Fruit fly (Drosophila melanogaster) whole organism, embryonic: ENCODE measurements around the gene Oatp74D.

Experiments
- Adf1 ChIP-seq: fragments of 200-800 bp; sonication (Bioruptor generic); IDR thresholded peaks from 2 replicates; pipeline ENCODE4 v1.3.6; 2022; ENCODE audit warnings: missing biosample characterization, missing genetic modification characterization
- BtbVII ChIP-seq: fragments of 200-800 bp; sonication (Bioruptor generic); optimal IDR thresholded peaks from 3 replicates; lab custom pipeline; 2017; ENCODE audit warnings: missing biosample characterization, mild to moderate bottlenecking, missing genetic modification characterization
- CG10979 ChIP-seq: fragments of 200-800 bp; sonication (Bioruptor generic); optimal IDR thresholded peaks from 2 replicates; lab custom pipeline; 2018; ENCODE audit warnings: missing biosample characterization, mild to moderate bottlenecking, missing genetic modification characterization, moderate library complexity
- CG11560 ChIP-seq: fragments of 200-800 bp; sonication (Bioruptor generic); IDR thresholded peaks from 3 replicates; pipeline ENCODE4 v1.3.6; 2022; ENCODE audit warnings: missing biosample characterization, missing genetic modification characterization
- CG12155 ChIP-seq: fragments of 200-800 bp; sonication (Bioruptor generic); optimal IDR thresholded peaks from 3 replicates; lab custom pipeline; 2016; ENCODE audit warnings: missing biosample characterization, missing genetic modification characterization
- CG12299 ChIP-seq: fragments of 200-800 bp; sonication (Bioruptor generic); optimal IDR thresholded peaks from 2 replicates; lab custom pipeline; 2018; ENCODE audit warnings: missing biosample characterization, mild to moderate bottlenecking, missing genetic modification characterization
- CG15073 ChIP-seq: fragments of 200-800 bp; sonication (Bioruptor generic); optimal IDR thresholded peaks from 2 replicates; lab custom pipeline; 2016; ENCODE audit warnings: missing biosample characterization, missing genetic modification characterization
- CG15514 ChIP-seq: fragments of 200-800 bp; sonication (Bioruptor generic); optimal IDR thresholded peaks from 3 replicates; lab custom pipeline; 2017; ENCODE audit warnings: missing biosample characterization, missing genetic modification characterization, mild to moderate bottlenecking, moderate library complexity, missing genetic modification reagents
- CG18764 ChIP-seq: fragments of 200-800 bp; sonication (Bioruptor generic); optimal IDR thresholded peaks from 3 replicates; lab custom pipeline; 2016; ENCODE audit warnings: missing biosample characterization, missing genetic modification characterization
- CG2199 ChIP-seq: fragments of 200-800 bp; sonication (Bioruptor generic); IDR thresholded peaks from 3 replicates; pipeline ENCODE4 v1.3.6; 2022; ENCODE audit warnings: missing biosample characterization, missing genetic modification characterization
- CG30431 ChIP-seq: fragments of 200-800 bp; sonication (Bioruptor generic); optimal IDR thresholded peaks from 2 replicates; lab custom pipeline; 2017; ENCODE audit warnings: missing biosample characterization, missing genetic modification characterization
- CG3281 ChIP-seq: fragments of 200-800 bp; sonication (Bioruptor generic); optimal IDR thresholded peaks from 3 replicates; lab custom pipeline; 2017; ENCODE audit warnings: missing biosample characterization, mild to moderate bottlenecking, missing genetic modification characterization
- CG33557 ChIP-seq: fragments of 200-800 bp; sonication (Bioruptor generic); optimal IDR thresholded peaks from 2 replicates; lab custom pipeline; 2019; ENCODE audit warnings: missing biosample characterization, mild to moderate bottlenecking, missing genetic modification characterization, moderate library complexity
- CG4617 ChIP-seq: fragments of 200-800 bp; sonication (Bioruptor generic); optimal IDR thresholded peaks from 3 replicates; lab custom pipeline; 2016; ENCODE audit warnings: missing biosample characterization, missing genetic modification characterization, borderline replicate concordance
- CG7963 ChIP-seq: fragments of 200-800 bp; sonication (Bioruptor generic); IDR thresholded peaks from 3 replicates; pipeline ENCODE4 v1.3.6; 2022; ENCODE audit warnings: missing biosample characterization, missing genetic modification characterization; ENCODE audit not compliant: partially characterized antibody
- CG9797 ChIP-seq: fragments of 200-800 bp; sonication (Bioruptor generic); optimal IDR thresholded peaks from 3 replicates; lab custom pipeline; 2018; ENCODE audit warnings: missing biosample characterization, mild to moderate bottlenecking, missing genetic modification characterization
- Dip3 ChIP-seq: fragments of 200-800 bp; sonication (Bioruptor generic); optimal IDR thresholded peaks from 3 replicates; lab custom pipeline; 2016; ENCODE audit warnings: missing biosample characterization, missing genetic modification characterization
- Dp ChIP-seq: fragments of 200-800 bp; sonication (Bioruptor generic); optimal IDR thresholded peaks from 2 replicates; lab custom pipeline; 2018; ENCODE audit warnings: missing biosample characterization, mild to moderate bottlenecking, missing genetic modification characterization, moderate library complexity
- Fer3 ChIP-seq: fragments of 200-800 bp; sonication (Bioruptor generic); optimal IDR thresholded peaks from 2 replicates; lab custom pipeline; 2018; ENCODE audit warnings: missing biosample characterization, mild to moderate bottlenecking, missing genetic modification characterization, moderate library complexity
- HmgD ChIP-seq: fragments of 200-800 bp; sonication (Bioruptor generic); optimal IDR thresholded peaks from 3 replicates; lab custom pipeline; 2016; ENCODE audit warnings: missing biosample characterization, missing genetic modification characterization
- HmgZ ChIP-seq: fragments of 200-800 bp; sonication (Bioruptor generic); optimal IDR thresholded peaks from 2 replicates; lab custom pipeline; 2018; ENCODE audit warnings: missing biosample characterization, mild to moderate bottlenecking, missing genetic modification characterization
- Lhr ChIP-seq: fragments of 200-800 bp; sonication (Bioruptor generic); optimal IDR thresholded peaks from 3 replicates; lab custom pipeline; 2017; ENCODE audit warnings: mild to moderate bottlenecking, missing biosample characterization, missing genetic modification reagents, missing genetic modification characterization
- MTF-1 ChIP-seq: fragments of 200-800 bp; sonication (Bioruptor generic); optimal IDR thresholded peaks from 2 replicates; lab custom pipeline; 2018; ENCODE audit warnings: missing biosample characterization, mild to moderate bottlenecking, missing genetic modification characterization, borderline replicate concordance
- Myb ChIP-seq: fragments of 200-800 bp; sonication (Bioruptor generic); optimal IDR thresholded peaks from 2 replicates; lab custom pipeline; 2016; ENCODE audit warnings: missing biosample characterization, missing genetic modification characterization
- Neu2 ChIP-seq: fragments of 200-800 bp; sonication (Bioruptor generic); optimal IDR thresholded peaks from 3 replicates; lab custom pipeline; 2016; ENCODE audit warnings: missing biosample characterization, missing genetic modification characterization, borderline replicate concordance
- Nf-YB ChIP-seq: fragments of 200-800 bp; sonication (Bioruptor generic); optimal IDR thresholded peaks from 3 replicates; lab custom pipeline; 2019; ENCODE audit warnings: missing biosample characterization, mild to moderate bottlenecking, missing genetic modification characterization, moderate library complexity
- Oli ChIP-seq: fragments of 200-800 bp; sonication (Bioruptor generic); optimal IDR thresholded peaks from 2 replicates; lab custom pipeline; 2018; ENCODE audit warnings: missing biosample characterization, mild to moderate bottlenecking, missing genetic modification characterization, moderate library complexity
- Pdp1 ChIP-seq, 2 experiments: fragments of 200-800 bp; sonication (Bioruptor generic); optimal IDR thresholded peaks; 3 replicates each; lab custom pipeline; 2016; ENCODE audit warnings: missing biosample characterization in 2 of 2, missing genetic modification characterization in 2 of 2, mild to moderate bottlenecking in 1 of 2, moderate library complexity in 1 of 2
- Side ChIP-seq: fragments of 200-800 bp; sonication (Bioruptor generic); optimal IDR thresholded peaks from 2 replicates; lab custom pipeline; 2016; ENCODE audit warnings: missing biosample characterization, missing genetic modification characterization
- Stat92E ChIP-seq, 3 experiments: fragments of >200 bp in 2 of 3; fragments of 200-800 bp in 1 of 3; sonication (Bioruptor generic) in 1 of 3; optimal IDR thresholded peaks; 2 replicates each; lab custom pipeline; 2017 to 2019; ENCODE audit warnings: missing biosample characterization in 3 of 3, missing genetic modification characterization in 3 of 3, mild to moderate bottlenecking in 1 of 3, moderate library complexity in 1 of 3
- TFAM ChIP-seq: fragments of 200-800 bp; sonication (Bioruptor generic); optimal IDR thresholded peaks from 2 replicates; lab custom pipeline; 2017; ENCODE audit warnings: missing biosample characterization, missing genetic modification characterization, inconsistent platforms
- cg ChIP-seq: fragments of 200-800 bp; sonication (Bioruptor generic); optimal IDR thresholded peaks from 3 replicates; lab custom pipeline; 2019; ENCODE audit warnings: missing biosample characterization, mild to moderate bottlenecking, missing genetic modification characterization, moderate library complexity
- chinmo ChIP-seq: fragments of 200-800 bp; sonication (Bioruptor generic); IDR thresholded peaks from 4 replicates; pipeline ENCODE4 v1.3.6; 2022; ENCODE audit warnings: missing biosample characterization, missing genetic modification characterization; ENCODE audit not compliant: partially characterized antibody
- chm ChIP-seq: fragments of 200-800 bp; sonication (Bioruptor generic); IDR thresholded peaks from 2 replicates; pipeline ENCODE4 v1.3.6; 2022; ENCODE audit warnings: missing biosample characterization, missing genetic modification characterization
- crol ChIP-seq: fragments of 200-800 bp; sonication (Bioruptor generic); IDR thresholded peaks from 2 replicates; pipeline ENCODE4 v1.3.6; 2022; ENCODE audit warnings: missing biosample characterization, missing genetic modification characterization
- en ChIP-seq: fragments of 200-800 bp; sonication (Bioruptor generic); optimal IDR thresholded peaks from 2 replicates; lab custom pipeline; 2016; ENCODE audit warnings: missing biosample characterization, missing genetic modification characterization
- esg ChIP-seq: fragments of 200-800 bp; sonication (Bioruptor generic); conservative IDR thresholded peaks from 2 replicates; pipeline ENCODE4 v1.3.6; 2022; ENCODE audit warnings: missing biosample characterization, missing genetic modification characterization
- ewg ChIP-seq: fragments of 200-800 bp; sonication (Bioruptor generic); optimal IDR thresholded peaks from 3 replicates; lab custom pipeline; 2017; ENCODE audit warnings: mild to moderate bottlenecking, missing biosample characterization, missing genetic modification reagents, missing genetic modification characterization
- hbn ChIP-seq: fragments of 200-800 bp; sonication (Bioruptor generic); IDR thresholded peaks from 2 replicates; pipeline ENCODE4 v1.3.6; 2022; ENCODE audit warnings: missing biosample characterization, missing genetic modification characterization; ENCODE audit not compliant: partially characterized antibody
- mirr ChIP-seq: fragments of 200-800 bp; sonication (Bioruptor generic); optimal IDR thresholded peaks from 3 replicates; lab custom pipeline; 2018; ENCODE audit warnings: missing biosample characterization, mild to moderate bottlenecking, missing genetic modification characterization
- repo ChIP-seq: fragments of 200-800 bp; sonication (Bioruptor generic); optimal IDR thresholded peaks from 2 replicates; lab custom pipeline; 2016; ENCODE audit warnings: missing biosample characterization, missing genetic modification characterization
- salm ChIP-seq: fragments of 200-800 bp; sonication (Bioruptor generic); optimal IDR thresholded peaks from 2 replicates; lab custom pipeline; 2018; ENCODE audit warnings: missing biosample characterization, mild to moderate bottlenecking, missing genetic modification characterization
- schlank ChIP-seq: fragments of 200-800 bp; sonication (Bioruptor generic); optimal IDR thresholded peaks from 2 replicates; lab custom pipeline; 2018; ENCODE audit warnings: missing biosample characterization, mild to moderate bottlenecking, missing genetic modification characterization
- sens-2 ChIP-seq: fragments of 200-800 bp; sonication (Bioruptor generic); IDR thresholded peaks from 2 replicates; pipeline ENCODE4 v1.3.6; 2022; ENCODE audit warnings: missing biosample characterization, missing genetic modification characterization
- sna ChIP-seq: fragments of 200-800 bp; sonication (Bioruptor generic); IDR thresholded peaks from 2 replicates; pipeline ENCODE4 v1.3.6; 2022; ENCODE audit warnings: missing biosample characterization, missing genetic modification characterization; ENCODE audit not compliant: partially characterized antibody
- sug ChIP-seq: fragments of 200-800 bp; optimal IDR thresholded peaks from 2 replicates; lab custom pipeline; 2019; ENCODE audit warnings: missing biosample characterization, mild to moderate bottlenecking, missing genetic modification characterization, moderate library complexity
- tna ChIP-seq: fragments of 200-800 bp; sonication (Bioruptor generic); IDR thresholded peaks from 2 replicates; pipeline ENCODE4 v1.3.6; 2022; ENCODE audit warnings: missing biosample characterization, missing genetic modification characterization; ENCODE audit not compliant: partially characterized antibody

Gene Oatp74D

dm6 chr3L:17557215-17557904, 70.4 kb downstream of the Oatp74D start, which contains the start of gene CycT (continued):
- TF ChIP-seq Stat92E (GFP tag; optimal IDR thresholded peaks at IDR 0.05; lab: Kevin White, UChicago) (peak in 1 of 3 experiments; percentile 75), ewg (GFP tag; lab: Kevin White, UChicago) (peak; percentile 21), CG15073 (GFP tag; lab: Kevin White, UChicago) (no peak), crol (peak; percentile 87), salm (tag; lab: Kevin White, UChicago) (peak; percentile 1), sna (GFP tag; lab: Robert Waterston, UW) (peak; percentile 82), Side (GFP tag; lab: Kevin White, UChicago) (peak; percentile 13), HmgZ (tag; lab: Kevin White, UChicago) (peak; percentile 63), sens-2 (no peak), Adf1 (GFP tag; lab: Robert Waterston, UW) (peak; percentile 75), Lhr (GFP tag; lab: Kevin White, UChicago) (peak; percentile 51), CG3281 (GFP tag; lab: Kevin White, UChicago) (peak; percentile 74), CG33557 (GFP tag; lab: Kevin White, UChicago) (peak; percentile 21), esg (GFP tag; lab: Robert Waterston, UW) (no peak), CG11560 (tag; lab: Robert Waterston, UW) (peak; percentile 75; the same call in 2 of the 3 replicates), cg (GFP tag; lab: Kevin White, UChicago) (peak; percentile 97), CG30431 (GFP tag; lab: Kevin White, UChicago) (no peak), CG15514 (GFP tag; lab: Kevin White, UChicago) (peak; percentile 65), Myb (GFP tag; lab: Kevin White, UChicago) (peak; percentile 83), Dip3 (GFP tag; lab: Kevin White, UChicago) (no peak), CG10979 (peak; percentile 27), Neu2 (GFP tag; lab: Kevin White, UChicago) (no peak), repo (GFP tag; lab: Kevin White, UChicago) (no peak), CG18764 (GFP tag; lab: Kevin White, UChicago) (no peak), mirr (GFP tag; lab: Kevin White, UChicago) (peak; percentile 79), Oli (no peak), CG12155 (peak; percentile 25), schlank (tag; lab: Kevin White, UChicago) (no peak), CG2199 (GFP tag; lab: Robert Waterston, UW) (peak; percentile 37; the same call in 1 of the 3 replicates), CG12299 (tag; lab: Kevin White, UChicago) (peak; percentile 38), sug (tag; lab: Kevin White, UChicago) (peak; percentile 53), Nf-YB (GFP tag; lab: Kevin White, UChicago) (no peak), BtbVII (GFP tag; lab: Kevin White, UChicago) (peak; percentile 62), en (no peak), Fer3 (tag; lab: Kevin White, UChicago) (peak; percentile 45), MTF-1 (peak; percentile 9), CG9797 (GFP tag; lab: Kevin White, UChicago) (peak; percentile 33), hbn (GFP tag; lab: Robert Waterston, UW) (peak; percentile 86), tna (peak; percentile 36), chm (GFP tag; lab: Robert Waterston, UW) (peak; percentile 9; the same call in 1 of the 2 replicates), CG4617 (GFP tag; lab: Kevin White, UChicago) (peak; percentile 75), Dp (GFP tag; lab: Kevin White, UChicago) (peak; percentile 74), Pdp1 (GFP tag; optimal IDR thresholded peaks at IDR 0.05; lab: Kevin White, UChicago) (peak in 1 of 2 experiments; percentile 100), HmgD (GFP tag; lab: Kevin White, UChicago) (peak; percentile 39), CG7963 (peak; percentile 88), chinmo (GFP tag; lab: Robert Waterston, UW) (peak; percentile 70; the same call in 1 of the 4 replicates), TFAM (GFP tag; lab: Kevin White, UChicago) (no peak)
